Worm (Caenorhabditis elegans) whole organism, early embryonic: ENCODE data around the gene cdc-25.4.

Source experiments
- ceh-13 ChIP-seq: fragments of 200-800 bp; sonication (Bioruptor generic); optimal IDR thresholded peaks from 2 replicates; lab custom pipeline; 2018; ENCODE audit warnings: mild to moderate bottlenecking, missing genetic modification characterization, missing compliant biosample characterization
- ceh-36 ChIP-seq: sonication (generic microtip); optimal IDR thresholded peaks from 2 replicates; lab custom pipeline; 2016; ENCODE audit warnings: missing genetic modification characterization, inconsistent platforms, missing compliant biosample characterization
- ets-7 ChIP-seq: sonication (generic microtip); optimal IDR thresholded peaks from 2 replicates; lab custom pipeline; 2016; ENCODE audit warnings: missing genotype, missing genetic modification characterization, missing compliant biosample characterization
- pes-1 ChIP-seq: fragments of 200-800 bp; sonication (Bioruptor generic); IDR thresholded peaks from 2 replicates; pipeline ENCODE4 v1.3.6; 2022; ENCODE audit warnings: missing genetic modification reagents, missing genetic modification characterization, missing compliant biosample characterization
- scrt-1 ChIP-seq: fragments of 200-800 bp; sonication (Bioruptor generic); IDR thresholded peaks from 2 replicates; pipeline ENCODE4 v1.3.6; 2022; ENCODE audit warnings: missing genetic modification characterization, missing compliant biosample characterization
- tbx-11 ChIP-seq: fragments of 200-800 bp; sonication (Bioruptor generic); IDR thresholded peaks from 2 replicates; pipeline ENCODE4 v1.3.6; 2022; ENCODE audit warnings: missing genetic modification characterization, missing compliant biosample characterization
- tbx-37 ChIP-seq: fragments of 200-800 bp; sonication (Bioruptor generic); conservative IDR thresholded peaks from 2 replicates; pipeline ENCODE4 v1.3.6; 2022; ENCODE audit warnings: missing genetic modification reagents, missing genetic modification characterization, missing compliant biosample characterization

ce11 chrII:10168905-10169782 is 20.1 kb downstream of the cdc-25.4 start, which contains the start of gene daf-19:
- TF ChIP-seq ceh-36 (tag; lab: Kevin White, UChicago) (peak; percentile 47), scrt-1 (GFP tag; lab: Robert Waterston, UW) (peak; percentile 73; the same call in 1 of the 2 replicates), pes-1 (no peak), ceh-13 (GFP tag; lab: Kevin White, UChicago) (no peak), tbx-37 (no peak), ets-7 (tag; lab: Kevin White, UChicago) (no peak), tbx-11 (GFP tag; lab: Robert Waterston, UW) (no peak)
